Fruit fly (Drosophila melanogaster) whole organism, embryonic: Measurements from ENCODE around the gene Pgant2.
A peak's percentile ranks its signal among the peaks of the same experiment; 100 is the strongest.

Experiments
- Atf6 ChIP-seq: fragments of 200-800 bp; sonication (Bioruptor generic); IDR thresholded peaks from 2 replicates; pipeline ENCODE4 v1.3.6; 2022; ENCODE audit warnings: missing biosample characterization, missing genetic modification characterization
- B-H1 ChIP-seq: fragments of 200-800 bp; sonication (Bioruptor generic); IDR thresholded peaks from 3 replicates; pipeline ENCODE4 v1.3.6; 2022; ENCODE audit warnings: missing biosample characterization, missing genetic modification characterization
- BtbVII ChIP-seq: fragments of 200-800 bp; sonication (Bioruptor generic); optimal IDR thresholded peaks from 3 replicates; lab custom pipeline; 2017; ENCODE audit warnings: missing biosample characterization, mild to moderate bottlenecking, missing genetic modification characterization
- CG10366 ChIP-seq: fragments of 200-800 bp; sonication (Bioruptor generic); IDR thresholded peaks from 2 replicates; pipeline ENCODE4 v1.3.6; 2022; ENCODE audit warnings: missing biosample characterization, missing genetic modification characterization
- CG11560 ChIP-seq: fragments of 200-800 bp; sonication (Bioruptor generic); IDR thresholded peaks from 3 replicates; pipeline ENCODE4 v1.3.6; 2022; ENCODE audit warnings: missing biosample characterization, missing genetic modification characterization
- CG12155 ChIP-seq: fragments of 200-800 bp; sonication (Bioruptor generic); optimal IDR thresholded peaks from 3 replicates; lab custom pipeline; 2016; ENCODE audit warnings: missing biosample characterization, missing genetic modification characterization
- CG12219 ChIP-seq: fragments of 200-800 bp; sonication (Bioruptor generic); optimal IDR thresholded peaks from 3 replicates; lab custom pipeline; 2018; ENCODE audit warnings: missing biosample characterization, mild to moderate bottlenecking, missing genetic modification characterization
- CG14965 ChIP-seq: fragments of 200-800 bp; sonication (Bioruptor generic); optimal IDR thresholded peaks from 2 replicates; lab custom pipeline; 2016; ENCODE audit warnings: missing biosample characterization, missing genetic modification characterization, borderline replicate concordance
- CG17612 ChIP-seq: fragments of 200-800 bp; sonication (Bioruptor generic); IDR thresholded peaks from 2 replicates; pipeline ENCODE4 v1.3.6; 2022; ENCODE audit warnings: missing biosample characterization, missing genetic modification characterization
- CG3163 ChIP-seq: fragments of 200-800 bp; sonication (Bioruptor generic); optimal IDR thresholded peaks from 3 replicates; lab custom pipeline; 2016; ENCODE audit warnings: missing biosample characterization, missing genetic modification characterization
- CG3281 ChIP-seq: fragments of 200-800 bp; sonication (Bioruptor generic); optimal IDR thresholded peaks from 3 replicates; lab custom pipeline; 2017; ENCODE audit warnings: missing biosample characterization, mild to moderate bottlenecking, missing genetic modification characterization
- CG5180 ChIP-seq: fragments of 200-800 bp; sonication (Bioruptor generic); optimal IDR thresholded peaks from 3 replicates; lab custom pipeline; 2017; ENCODE audit warnings: missing biosample characterization, missing genetic modification characterization, mild to moderate bottlenecking, moderate library complexity, missing genetic modification reagents
- CG7357 ChIP-seq: fragments of 200-800 bp; sonication (Bioruptor generic); IDR thresholded peaks from 3 replicates; pipeline ENCODE4 v1.3.6; 2022; ENCODE audit warnings: missing biosample characterization, missing genetic modification characterization
- CG9797 ChIP-seq: fragments of 200-800 bp; sonication (Bioruptor generic); optimal IDR thresholded peaks from 3 replicates; lab custom pipeline; 2018; ENCODE audit warnings: missing biosample characterization, mild to moderate bottlenecking, missing genetic modification characterization
- Dad ChIP-seq: fragments of 200-800 bp; sonication (Bioruptor generic); optimal IDR thresholded peaks from 3 replicates; lab custom pipeline; 2016; ENCODE audit warnings: missing biosample characterization, missing genetic modification characterization
- E2f1 ChIP-seq: fragments of 200-800 bp; sonication (Bioruptor generic); IDR thresholded peaks from 2 replicates; pipeline ENCODE4 v1.3.6; 2022; ENCODE audit warnings: missing biosample characterization, missing genetic modification characterization
- ERR ChIP-seq: fragments of 200-800 bp; sonication (Bioruptor generic); optimal IDR thresholded peaks from 2 replicates; lab custom pipeline; 2016; ENCODE audit warnings: missing biosample characterization, missing genetic modification characterization
- HLH3B ChIP-seq: fragments of 200-800 bp; sonication (Bioruptor generic); IDR thresholded peaks from 2 replicates; pipeline ENCODE4 v1.3.6; 2022; ENCODE audit warnings: missing biosample characterization, missing genetic modification characterization
- Jarid2 ChIP-seq: fragments of 200-800 bp; sonication (Bioruptor generic); optimal IDR thresholded peaks from 3 replicates; lab custom pipeline; 2017; ENCODE audit warnings: mild to moderate bottlenecking, missing biosample characterization, missing genetic modification reagents, missing genetic modification characterization
- Lhr ChIP-seq: fragments of 200-800 bp; sonication (Bioruptor generic); optimal IDR thresholded peaks from 3 replicates; lab custom pipeline; 2017; ENCODE audit warnings: mild to moderate bottlenecking, missing biosample characterization, missing genetic modification reagents, missing genetic modification characterization
- MESR4 ChIP-seq: fragments of 200-800 bp; sonication (Bioruptor generic); optimal IDR thresholded peaks from 2 replicates; lab custom pipeline; 2018; ENCODE audit warnings: missing biosample characterization, mild to moderate bottlenecking, missing genetic modification characterization, moderate library complexity
- NfI ChIP-seq: fragments of 200-800 bp; sonication (Bioruptor generic); optimal IDR thresholded peaks from 3 replicates; lab custom pipeline; 2018; ENCODE audit warnings: missing biosample characterization, mild to moderate bottlenecking, missing genetic modification characterization, moderate library complexity
- Oli ChIP-seq: fragments of 200-800 bp; sonication (Bioruptor generic); optimal IDR thresholded peaks from 2 replicates; lab custom pipeline; 2018; ENCODE audit warnings: missing biosample characterization, mild to moderate bottlenecking, missing genetic modification characterization, moderate library complexity
- Pdp1 ChIP-seq, 2 experiments: fragments of 200-800 bp; sonication (Bioruptor generic); optimal IDR thresholded peaks; 3 replicates each; lab custom pipeline; 2016; ENCODE audit warnings: missing biosample characterization in 2 of 2, missing genetic modification characterization in 2 of 2, mild to moderate bottlenecking in 1 of 2, moderate library complexity in 1 of 2
- Spps ChIP-seq: fragments of 200-800 bp; sonication (Bioruptor generic); optimal IDR thresholded peaks from 2 replicates; lab custom pipeline; 2018; ENCODE audit warnings: missing biosample characterization, mild to moderate bottlenecking, missing genetic modification characterization
- ab ChIP-seq: fragments of 200-800 bp; sonication (Bioruptor generic); optimal IDR thresholded peaks from 2 replicates; lab custom pipeline; 2016; ENCODE audit warnings: missing biosample characterization, missing genetic modification characterization
- aop ChIP-seq: fragments of 200-800 bp; sonication (Bioruptor generic); IDR thresholded peaks from 2 replicates; pipeline ENCODE4 v1.3.6; 2022; ENCODE audit warnings: missing biosample characterization, missing genetic modification characterization
- ara ChIP-seq: fragments of 200-800 bp; sonication (Bioruptor generic); IDR thresholded peaks from 2 replicates; pipeline ENCODE4 v1.3.6; 2022; ENCODE audit warnings: missing biosample characterization, missing genetic modification characterization
- chinmo ChIP-seq: fragments of 200-800 bp; sonication (Bioruptor generic); IDR thresholded peaks from 4 replicates; pipeline ENCODE4 v1.3.6; 2022; ENCODE audit warnings: missing biosample characterization, missing genetic modification characterization; ENCODE audit not compliant: partially characterized antibody
- croc ChIP-seq: fragments of 200-800 bp; sonication (Bioruptor generic); conservative IDR thresholded peaks from 3 replicates; pipeline ENCODE4 v1.3.6; 2022; ENCODE audit warnings: missing biosample characterization, missing genetic modification characterization
- dmrt99B ChIP-seq: fragments of 200-800 bp; sonication (Bioruptor generic); optimal IDR thresholded peaks from 2 replicates; lab custom pipeline; 2018; ENCODE audit warnings: missing biosample characterization, mild to moderate bottlenecking, missing genetic modification characterization, moderate library complexity
- eve ChIP-seq, 2 experiments: fragments of >200 bp; optimal IDR thresholded peaks; 2 replicates each; lab custom pipeline; 2017; ENCODE audit warnings: missing biosample characterization in 2 of 2, missing genetic modification characterization in 2 of 2
- h ChIP-seq: fragments of >200 bp; optimal IDR thresholded peaks from 2 replicates; lab custom pipeline; 2017
- ham ChIP-seq: fragments of 200-800 bp; sonication (Bioruptor generic); IDR thresholded peaks from 2 replicates; pipeline ENCODE4 v1.3.6; 2022; ENCODE audit warnings: missing biosample characterization, missing genetic modification characterization
- insv ChIP-seq, 2 experiments: fragments of 200-800 bp; sonication (Bioruptor generic); optimal IDR thresholded peaks; 3 replicates each; lab custom pipeline; 2016 to 2018; ENCODE audit warnings: missing biosample characterization in 2 of 2, missing genetic modification characterization in 2 of 2
- kah ChIP-seq: fragments of 200-800 bp; sonication (Bioruptor generic); optimal IDR thresholded peaks from 2 replicates; lab custom pipeline; 2018; ENCODE audit warnings: missing biosample characterization, mild to moderate bottlenecking, missing genetic modification characterization
- mirr ChIP-seq: fragments of 200-800 bp; sonication (Bioruptor generic); optimal IDR thresholded peaks from 3 replicates; lab custom pipeline; 2018; ENCODE audit warnings: missing biosample characterization, mild to moderate bottlenecking, missing genetic modification characterization
- nmo ChIP-seq: fragments of 200-800 bp; sonication (Bioruptor generic); optimal IDR thresholded peaks from 2 replicates; lab custom pipeline; 2018; ENCODE audit warnings: missing biosample characterization, mild to moderate bottlenecking, missing genetic modification characterization, moderate library complexity
- onecut ChIP-seq: fragments of 200-800 bp; sonication (Bioruptor generic); IDR thresholded peaks from 2 replicates; pipeline ENCODE4 v1.3.6; 2022; ENCODE audit warnings: missing biosample characterization, missing genetic modification characterization
- otp ChIP-seq: fragments of 200-800 bp; sonication (Bioruptor generic); IDR thresholded peaks from 3 replicates; pipeline ENCODE4, ENCODE4 v1.3.6; 2022; ENCODE audit warnings: missing biosample characterization, missing genetic modification characterization
- pan ChIP-seq, 4 experiments: fragments of >200 bp in 3 of 4; fragments of 200-800 bp in 1 of 4; sonication (Bioruptor generic) in 1 of 4; optimal IDR thresholded peaks in 3 of 4; IDR thresholded peaks in 1 of 4; 2 replicates each; pipeline versions ENCODE4 v1.3.6 to Lab custom; 2017 to 2022; ENCODE audit warnings: missing biosample characterization in 2 of 4, missing genetic modification characterization in 2 of 4, mixed read lengths in 1 of 4
- scrt ChIP-seq: fragments of 200-800 bp; sonication (Bioruptor generic); optimal IDR thresholded peaks from 2 replicates; lab custom pipeline; 2018; ENCODE audit warnings: missing biosample characterization, mild to moderate bottlenecking, missing genetic modification characterization, moderate library complexity
- stwl ChIP-seq: fragments of 200-800 bp; sonication (Bioruptor generic); optimal IDR thresholded peaks from 3 replicates; lab custom pipeline; 2018; ENCODE audit warnings: missing biosample characterization, mild to moderate bottlenecking, missing genetic modification characterization, moderate library complexity
- sug ChIP-seq: fragments of 200-800 bp; optimal IDR thresholded peaks from 2 replicates; lab custom pipeline; 2019; ENCODE audit warnings: missing biosample characterization, mild to moderate bottlenecking, missing genetic modification characterization, moderate library complexity
- ttk ChIP-seq: fragments of 200-800 bp; sonication (Bioruptor generic); IDR thresholded peaks from 2 replicates; pipeline ENCODE4 v2.1.2; 2022; ENCODE audit warnings: missing biosample characterization, missing genetic modification characterization
- tup ChIP-seq: fragments of 200-800 bp; sonication (Bioruptor generic); optimal IDR thresholded peaks from 2 replicates; lab custom pipeline; 2016; ENCODE audit warnings: missing biosample characterization, mild to moderate bottlenecking, missing genetic modification characterization, moderate library complexity
- unpg ChIP-seq: fragments of 200-800 bp; sonication (Bioruptor generic); optimal IDR thresholded peaks from 3 replicates; lab custom pipeline; 2018; ENCODE audit warnings: missing biosample characterization, mild to moderate bottlenecking, missing genetic modification characterization, moderate library complexity
- wdn ChIP-seq: fragments of 200-800 bp; sonication (Bioruptor generic); IDR thresholded peaks from 2 replicates; pipeline ENCODE4 v1.3.6; 2022; ENCODE audit warnings: missing biosample characterization, missing genetic modification characterization

Gene Pgant2

dm6 chr2L:3372483-3372929 is 54.0 kb downstream of the Pgant2 start (continued):
- no peak for TF ChIP-seq CG11560
- no peak for TF ChIP-seq CG5180 (GFP tag; lab: Kevin White, UChicago)
- TF ChIP-seq, all 482 proteins: peak for 71

- TF ChIP-seq ham (GFP tag; lab: Robert Waterston, UW) (no peak), stwl (tag; lab: Kevin White, UChicago) (no peak), Atf6 (GFP tag; lab: Robert Waterston, UW) (no peak), E2f1 (no peak), onecut (peak; percentile 76), mirr (peak; percentile 8), wdn (no peak), unpg (GFP tag; lab: Kevin White, UChicago) (no peak), chinmo (GFP tag; lab: Robert Waterston, UW) (0 out of 4 replicates have a peak, but pooled peaks have one; percentile 21), Lhr (GFP tag; lab: Kevin White, UChicago) (no peak), tup (GFP tag; lab: Kevin White, UChicago) (no peak), B-H1 (no peak), sug (tag; lab: Kevin White, UChicago) (peak; percentile 27), h (lab: Kevin White, UChicago) (no peak), CG10366 (GFP tag; lab: Robert Waterston, UW) (no peak), croc (no peak), Oli (no peak), Dad (no peak), CG7357 (GFP tag; lab: Robert Waterston, UW) (no peak), insv (GFP tag; optimal IDR thresholded peaks at IDR 0.05; lab: Kevin White, UChicago) (no peak), HLH3B (GFP tag; lab: Robert Waterston, UW) (no peak), aop (GFP tag; lab: Robert Waterston, UW) (no peak), CG12219 (GFP tag; lab: Kevin White, UChicago) (no peak), Pdp1 (GFP tag; optimal IDR thresholded peaks at IDR 0.05; lab: Kevin White, UChicago) (peak in 1 of 2 experiments; percentile 83), nmo (GFP tag; lab: Kevin White, UChicago) (no peak), ERR (no peak), CG3163 (no peak), pan (optimal IDR thresholded peaks at IDR 0.05; lab: Kevin White, UChicago) (no peak), pan (GFP tag; optimal IDR thresholded peaks at IDR 0.05 in 1 of 2, IDR thresholded peaks at IDR 0.05 in 1 of 2) (peak in 1 of 2 experiments; percentile 20), ttk (GFP tag; lab: Robert Waterston, UW) (no peak), CG14965 (GFP tag; lab: Kevin White, UChicago) (no peak), CG12155 (GFP tag; lab: Kevin White, UChicago) (no peak), kah (no peak), CG17612 (GFP tag; lab: Robert Waterston, UW) (no peak), CG11560 (no peak), CG9797 (GFP tag; lab: Kevin White, UChicago) (no peak), otp (GFP tag; lab: Robert Waterston, UW) (no peak), scrt (peak; percentile 54), ab (GFP tag; lab: Kevin White, UChicago) (no peak), CG3281 (GFP tag; lab: Kevin White, UChicago) (no peak), eve (GFP tag; optimal IDR thresholded peaks at IDR 0.05; lab: Kevin White, UChicago) (no peak), MESR4 (no peak), BtbVII (GFP tag; lab: Kevin White, UChicago) (no peak), NfI (no peak), ara (no peak), Jarid2 (GFP tag; lab: Kevin White, UChicago) (no peak), Spps (no peak), dmrt99B (tag; lab: Kevin White, UChicago) (no peak)
These were observed 54.6 kb downstream of the Pgant2 start for dm6 chr2L:3371776-3372383.
